Fruit fly (Drosophila melanogaster) whole organism, embryonic: ENCODE data around the gene rdog.

Experiments used
- CG10654 ChIP-seq: fragments of 200-800 bp; sonication (Bioruptor generic); optimal IDR thresholded peaks from 2 replicates; lab custom pipeline; 2016; ENCODE audit warnings: missing biosample characterization, missing genetic modification characterization
- CG12391 ChIP-seq: fragments of 200-800 bp; sonication (Bioruptor generic); optimal IDR thresholded peaks from 3 replicates; lab custom pipeline; 2018; ENCODE audit warnings: missing biosample characterization, mild to moderate bottlenecking, missing genetic modification characterization, moderate library complexity
- CG14710 ChIP-seq: fragments of 200-800 bp; sonication (Bioruptor generic); optimal IDR thresholded peaks from 3 replicates; lab custom pipeline; 2019; ENCODE audit warnings: missing biosample characterization, mild to moderate bottlenecking, missing genetic modification characterization, moderate library complexity
- CG17328 ChIP-seq: fragments of 200-800 bp; sonication (Bioruptor generic); IDR thresholded peaks from 2 replicates; pipeline ENCODE4 v1.3.6; 2022; ENCODE audit warnings: missing biosample characterization, missing genetic modification characterization
- CG17359 ChIP-seq: fragments of 200-800 bp; sonication (Bioruptor generic); optimal IDR thresholded peaks from 3 replicates; lab custom pipeline; 2018; ENCODE audit warnings: missing biosample characterization, mild to moderate bottlenecking, missing genetic modification characterization, moderate library complexity
- CG17361 ChIP-seq: fragments of 200-800 bp; sonication (Bioruptor generic); IDR thresholded peaks from 3 replicates; pipeline ENCODE4 v1.3.6; 2022; ENCODE audit warnings: missing biosample characterization, missing genetic modification characterization
- CG30403 ChIP-seq: fragments of 200-800 bp; sonication (Bioruptor generic); optimal IDR thresholded peaks from 3 replicates; lab custom pipeline; 2016; ENCODE audit warnings: missing biosample characterization, missing genetic modification characterization
- CG33557 ChIP-seq: fragments of 200-800 bp; sonication (Bioruptor generic); optimal IDR thresholded peaks from 2 replicates; lab custom pipeline; 2019; ENCODE audit warnings: missing biosample characterization, mild to moderate bottlenecking, missing genetic modification characterization, moderate library complexity
- CG34224 ChIP-seq: fragments of 200-800 bp; sonication (Bioruptor generic); IDR thresholded peaks from 3 replicates; pipeline ENCODE4 v1.3.6; 2022; ENCODE audit warnings: missing biosample characterization, missing genetic modification characterization; ENCODE audit not compliant: partially characterized antibody
- CG4328 ChIP-seq: fragments of 200-800 bp; sonication (Bioruptor generic); optimal IDR thresholded peaks from 3 replicates; lab custom pipeline; 2017; ENCODE audit warnings: missing biosample characterization, missing genetic modification reagents, missing genetic modification characterization
- CG7556 ChIP-seq: fragments of 200-800 bp; sonication (Bioruptor generic); optimal IDR thresholded peaks from 2 replicates; lab custom pipeline; 2017; ENCODE audit warnings: missing biosample characterization, mild to moderate bottlenecking, missing genetic modification characterization
- CG8924 ChIP-seq: fragments of 200-800 bp; optimal IDR thresholded peaks from 3 replicates; lab custom pipeline; 2019; ENCODE audit warnings: missing biosample characterization, mild to moderate bottlenecking, missing genetic modification characterization, moderate library complexity
- CG9932 ChIP-seq: fragments of 200-800 bp; sonication (Bioruptor generic); IDR thresholded peaks from 2 replicates; pipeline ENCODE4 v1.3.6; 2022; ENCODE audit warnings: missing biosample characterization, missing genetic modification characterization
- CHES-1-like ChIP-seq: fragments of 200-800 bp; sonication (Bioruptor generic); optimal IDR thresholded peaks from 2 replicates; lab custom pipeline; 2016; ENCODE audit warnings: missing biosample characterization, missing genetic modification characterization
- D19B ChIP-seq: fragments of 200-800 bp; sonication (Bioruptor generic); optimal IDR thresholded peaks from 2 replicates; lab custom pipeline; 2017; ENCODE audit warnings: missing biosample characterization, mild to moderate bottlenecking, missing genetic modification characterization
- Deaf1 ChIP-seq: fragments of 200-800 bp; optimal IDR thresholded peaks from 3 replicates; lab custom pipeline; 2019; ENCODE audit warnings: missing biosample characterization, mild to moderate bottlenecking, missing genetic modification characterization, moderate library complexity
- Drgx ChIP-seq: fragments of 200-800 bp; sonication (Bioruptor generic); IDR thresholded peaks from 2 replicates; pipeline ENCODE4 v1.3.6; 2022; ENCODE audit warnings: missing biosample characterization, missing genetic modification characterization
- Ets65A ChIP-seq: fragments of 200-800 bp; sonication (Bioruptor generic); peaks from one replicate; lab custom pipeline; 2016; ENCODE audit warnings: missing biosample characterization, missing genetic modification characterization
- Hr39 ChIP-seq: fragments of >200 bp; optimal IDR thresholded peaks from 2 replicates; lab custom pipeline; 2017
- Kr ChIP-seq: fragments of 200-800 bp; sonication (Bioruptor generic); optimal IDR thresholded peaks from 2 replicates; lab custom pipeline; 2017; ENCODE audit warnings: missing biosample characterization, mild to moderate bottlenecking, missing genetic modification characterization
- Max ChIP-seq: fragments of 200-800 bp; sonication (Bioruptor generic); optimal IDR thresholded peaks from 2 replicates; lab custom pipeline; 2016; ENCODE audit warnings: missing biosample characterization, mild to moderate bottlenecking, missing genetic modification characterization
- PHDP ChIP-seq: fragments of 200-800 bp; sonication (Bioruptor generic); optimal IDR thresholded peaks from 3 replicates; lab custom pipeline; 2018; ENCODE audit warnings: missing biosample characterization, mild to moderate bottlenecking, missing genetic modification characterization, moderate library complexity
- Scr ChIP-seq: fragments of 200-800 bp; sonication (Bioruptor generic); IDR thresholded peaks from 2 replicates; pipeline ENCODE4 v1.3.6; 2022; ENCODE audit warnings: missing biosample characterization, missing genetic modification characterization; ENCODE audit not compliant: partially characterized antibody
- Ssrp ChIP-seq: fragments of 200-800 bp; sonication (Bioruptor generic); optimal IDR thresholded peaks from 2 replicates; lab custom pipeline; 2018; ENCODE audit warnings: missing biosample characterization, mild to moderate bottlenecking, missing genetic modification characterization, moderate library complexity
- Usf ChIP-seq: fragments of 200-800 bp; sonication (Bioruptor generic); optimal IDR thresholded peaks from 2 replicates; lab custom pipeline; 2017; ENCODE audit warnings: missing genotype, missing biosample characterization, missing genetic modification characterization
- Xrp1 ChIP-seq: fragments of 200-800 bp; sonication (Bioruptor generic); IDR thresholded peaks from 2 replicates; pipeline ENCODE4 v1.3.6; 2022; ENCODE audit warnings: missing biosample characterization, missing genetic modification characterization
- ara ChIP-seq: fragments of 200-800 bp; sonication (Bioruptor generic); IDR thresholded peaks from 2 replicates; pipeline ENCODE4 v1.3.6; 2022; ENCODE audit warnings: missing biosample characterization, missing genetic modification characterization
- bsh ChIP-seq, 2 experiments: fragments of 200-800 bp; sonication (Bioruptor generic); optimal IDR thresholded peaks; 2 replicates each; lab custom pipeline; 2017 to 2018; ENCODE audit warnings: mild to moderate bottlenecking in 2 of 2, missing biosample characterization in 2 of 2, missing genetic modification characterization in 2 of 2, moderate library complexity in 1 of 2
- crol ChIP-seq: fragments of 200-800 bp; sonication (Bioruptor generic); IDR thresholded peaks from 2 replicates; pipeline ENCODE4 v1.3.6; 2022; ENCODE audit warnings: missing biosample characterization, missing genetic modification characterization
- dmrt11E ChIP-seq: fragments of 200-800 bp; sonication (Bioruptor generic); optimal IDR thresholded peaks from 3 replicates; lab custom pipeline; 2018; ENCODE audit warnings: missing biosample characterization, mild to moderate bottlenecking, missing genetic modification characterization, moderate library complexity
- fru ChIP-seq: fragments of >200 bp; optimal IDR thresholded peaks from 2 replicates; lab custom pipeline; 2017
- gem ChIP-seq: fragments of 200-800 bp; sonication (Bioruptor generic); optimal IDR thresholded peaks from 2 replicates; lab custom pipeline; 2019; ENCODE audit warnings: missing biosample characterization, mild to moderate bottlenecking, missing genetic modification characterization, moderate library complexity
- jing ChIP-seq: fragments of 200-800 bp; sonication (Bioruptor generic); optimal IDR thresholded peaks from 2 replicates; lab custom pipeline; 2018; ENCODE audit warnings: missing biosample characterization, mild to moderate bottlenecking, missing genetic modification characterization
- lola ChIP-seq, 3 experiments: fragments of >200 bp in 2 of 3; fragments of 200-800 bp in 1 of 3; sonication (Bioruptor generic) in 1 of 3; optimal IDR thresholded peaks; 2 replicates each; lab custom pipeline; 2017 to 2019; ENCODE audit warnings: missing biosample characterization in 3 of 3, missing genetic modification characterization in 3 of 3, mild to moderate bottlenecking in 1 of 3, moderate library complexity in 1 of 3
- pum ChIP-seq: fragments of 200-800 bp; sonication (Bioruptor generic); optimal IDR thresholded peaks from 2 replicates; lab custom pipeline; 2016; ENCODE audit warnings: missing biosample characterization, missing genetic modification characterization
- sr ChIP-seq: fragments of 200-800 bp; sonication (Bioruptor generic); IDR thresholded peaks from 3 replicates; pipeline ENCODE4 v1.3.6; 2022; ENCODE audit warnings: missing biosample characterization, missing genetic modification characterization
- tup ChIP-seq: fragments of 200-800 bp; sonication (Bioruptor generic); optimal IDR thresholded peaks from 2 replicates; lab custom pipeline; 2016; ENCODE audit warnings: missing biosample characterization, mild to moderate bottlenecking, missing genetic modification characterization, moderate library complexity

rdog gene

dm6 chr3R:29210542-29211393 lies 52.8 kb downstream of the rdog start (continued):
- TF ChIP-seq CG10654 (GFP tag; lab: Kevin White, UChicago), result no peak
- TF ChIP-seq CG8924 (tag; lab: Kevin White, UChicago), result peak; percentile 5
- no peak for TF ChIP-seq Scr
- TF ChIP-seq Kr (GFP tag; lab: Kevin White, UChicago), result no peak
- TF ChIP-seq CG30403, result peak; percentile 9
- TF ChIP-seq CG7556 (GFP tag; lab: Kevin White, UChicago), result peak; percentile 14
- TF ChIP-seq CG17361 (GFP tag; lab: Robert Waterston, UW), result 0 out of 3 replicates have a peak, but pooled peaks have one; percentile 18
- TF ChIP-seq Usf (GFP tag; lab: Kevin White, UChicago), result peak; percentile 4
- no peak for TF ChIP-seq tup (GFP tag; lab: Kevin White, UChicago)
- no peak for TF ChIP-seq pum
- TF ChIP-seq Xrp1, result peak; percentile 41; the same call in 1 of the 2 replicates
- TF ChIP-seq Ets65A (GFP tag; lab: Kevin White, UChicago), result peak; percentile 9
- TF ChIP-seq CG17359 (tag; lab: Kevin White, UChicago), result peak; percentile 21
- TF ChIP-seq jing (GFP tag; lab: Kevin White, UChicago), result no peak
- TF ChIP-seq lola (GFP tag; optimal IDR thresholded peaks at IDR 0.05; lab: Kevin White, UChicago), result peak in 1 of 3 experiments; percentile 70
- 0 out of 2 replicates have a peak, but pooled peaks have one; percentile 35 for TF ChIP-seq CG17328 (GFP tag; lab: Robert Waterston, UW)
- TF ChIP-seq CG4328 (GFP tag; lab: Kevin White, UChicago), result no peak
- TF ChIP-seq D19B, result no peak
- TF ChIP-seq CG9932 (GFP tag; lab: Robert Waterston, UW), result peak; percentile 37
- TF ChIP-seq CHES-1-like (GFP tag; lab: Kevin White, UChicago), result no peak
- TF ChIP-seq dmrt11E (tag; lab: Kevin White, UChicago), result peak; percentile 68
- peak; percentile 22 for TF ChIP-seq CG12391 (tag; lab: Kevin White, UChicago)
- peak; percentile 56 for TF ChIP-seq gem (tag; lab: Kevin White, UChicago)
- peak; percentile 19 for TF ChIP-seq CG14710 (tag; lab: Kevin White, UChicago)
- peak; percentile 7 for TF ChIP-seq CG33557 (GFP tag; lab: Kevin White, UChicago)
- peak; percentile 12 for TF ChIP-seq PHDP
- peak; percentile 10 for TF ChIP-seq Ssrp
- TF ChIP-seq Deaf1 (tag; lab: Kevin White, UChicago), result peak; percentile 72
- TF ChIP-seq fru (lab: Kevin White, UChicago), result no peak

- no peak for TF ChIP-seq ara (GFP tag; lab: Robert Waterston, UW)
- no peak for TF ChIP-seq CG34224 (GFP tag; lab: Robert Waterston, UW)
- peak in 1 of 2 experiments; percentile 41 for TF ChIP-seq bsh (GFP tag; optimal IDR thresholded peaks at IDR 0.05; lab: Kevin White, UChicago)
- peak; percentile 40; the same call in 1 of the 2 replicates for TF ChIP-seq Drgx (GFP tag; lab: Robert Waterston, UW)
Observed at dm6 chr3R:29211702-29212101, 53.8 kb downstream of the rdog start.

- TF ChIP-seq sr (0 out of 3 replicates have a peak, but pooled peaks have one; percentile 20), Max (GFP tag; lab: Kevin White, UChicago) (no peak), crol (GFP tag; lab: Robert Waterston, UW) (peak; percentile 31; the same call in 1 of the 2 replicates), Hr39 (lab: Kevin White, UChicago) (peak; percentile 87)
Observed at dm6 chr3R:29212534-29212933, 54.6 kb downstream of the rdog start.
